Worm (Caenorhabditis elegans) whole organism, L4/young adult: ENCODE measurements around the gene air-1.

Experiments used
- W03F9.2 ChIP-seq: fragments of 150-350 bp; optimal IDR thresholded peaks from 2 replicates; lab custom pipeline; 2014; ENCODE audit warnings: missing biosample characterization, missing genetic modification characterization
- dao-5 ChIP-seq: sonication (generic microtip); optimal IDR thresholded peaks from 2 replicates; lab custom pipeline; 2016; ENCODE audit warnings: missing genotype, missing genetic modification characterization, moderate library complexity, missing compliant biosample characterization
- him-1 ChIP-seq: sonication (generic microtip); optimal IDR thresholded peaks from 2 replicates; lab custom pipeline; 2016; ENCODE audit warnings: missing genotype, missing genetic modification reagents, missing genetic modification characterization, missing compliant biosample characterization

The air-1 gene

DNA sequence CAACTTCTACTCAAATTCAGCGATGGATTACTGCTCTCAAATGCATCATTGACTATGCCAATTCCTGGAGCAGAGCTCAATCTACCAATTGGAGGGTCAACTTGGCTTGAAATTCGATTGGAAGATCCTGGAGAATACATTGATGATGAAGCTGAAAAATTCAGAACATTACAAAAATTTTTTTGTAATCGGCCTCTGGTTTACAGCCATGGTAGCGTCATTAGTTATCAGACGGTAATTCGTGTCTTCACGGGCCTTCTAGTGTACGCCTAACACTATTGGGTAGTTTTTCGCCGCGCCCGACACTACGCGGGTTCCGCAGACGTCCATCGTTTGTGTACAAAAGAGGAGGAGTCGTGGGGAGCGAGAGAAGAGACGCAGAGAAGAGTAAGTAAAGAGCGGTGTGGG is 7.4 kb downstream of the air-1 start:
- no peak for TF ChIP-seq dao-5 (tag; lab: Kevin White, UChicago)
- TF ChIP-seq W03F9.2 (tag; lab: Kevin White, UChicago), result peak; percentile 82
- peak; percentile 24 for TF ChIP-seq him-1

DNA sequence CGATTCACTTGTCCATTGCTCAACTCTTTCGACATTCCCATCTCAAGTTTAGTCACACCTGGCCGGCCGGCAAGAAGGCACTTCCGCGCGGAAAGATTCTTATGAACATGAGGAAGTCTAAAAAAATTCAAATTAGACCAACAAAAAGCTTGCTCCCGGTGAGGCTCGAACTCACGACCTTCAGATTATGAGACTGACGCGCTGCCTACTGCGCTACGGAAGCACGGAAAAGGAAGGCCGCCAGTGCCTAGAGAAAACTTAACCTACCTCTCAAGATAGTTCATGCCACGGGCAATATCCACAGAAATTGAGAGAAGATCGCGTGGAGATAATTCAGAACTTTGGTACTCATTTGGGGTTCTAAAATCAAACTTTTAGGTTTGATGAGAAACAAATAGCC is 8.8 kb downstream of the air-1 start:
- TF ChIP-seq him-1 (no peak), dao-5 (tag; lab: Kevin White, UChicago) (no peak), W03F9.2 (tag; lab: Kevin White, UChicago) (no peak)

DNA sequence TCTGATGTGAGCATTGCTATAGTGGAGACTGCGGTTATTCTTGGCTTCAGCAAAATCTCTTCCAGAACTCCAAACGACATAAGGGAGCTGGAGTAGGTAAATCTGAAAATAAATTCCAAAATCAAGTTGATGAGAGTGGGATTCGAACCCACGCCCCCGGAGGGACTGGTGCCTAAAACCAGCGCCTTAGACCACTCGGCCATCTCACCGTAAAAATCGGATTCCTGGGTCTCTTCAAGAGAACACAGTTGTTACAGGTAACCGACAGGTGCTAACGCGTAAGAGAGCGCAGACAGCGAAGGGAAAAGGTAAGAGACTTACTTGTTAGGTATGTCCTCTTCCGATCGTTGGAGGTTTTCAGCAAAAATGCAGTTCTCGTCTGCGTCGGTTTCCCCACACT is 14.0 kb downstream of the air-1 start:
- TF ChIP-seq dao-5 (tag; lab: Kevin White, UChicago) (no peak), him-1 (no peak), W03F9.2 (tag; lab: Kevin White, UChicago) (no peak)

DNA sequence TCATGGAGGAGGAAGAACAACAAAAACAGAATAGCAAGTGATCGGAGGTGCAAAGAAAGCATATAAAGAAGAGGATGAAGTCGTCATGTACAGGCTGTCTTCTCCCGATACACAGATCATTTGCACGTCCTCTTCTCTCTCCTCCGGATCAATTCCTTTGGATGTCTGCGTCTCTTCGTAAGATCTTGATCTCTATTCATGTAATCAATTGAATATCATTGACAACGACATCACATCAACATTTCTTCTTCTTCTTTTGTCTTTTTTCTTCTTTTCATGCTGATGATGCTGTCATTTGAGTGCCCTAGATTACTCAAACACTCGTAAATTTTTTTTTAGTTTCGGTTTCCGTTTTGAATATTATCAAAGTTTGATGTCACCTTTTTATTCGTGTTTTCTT is 17.0 kb downstream of the air-1 start, which contains the start of gene rol-3:
TSS of gene rol-3 (minus strand) at position 120 of the 400 bp plus-strand sequence.
- no peak for TF ChIP-seq him-1
- TF ChIP-seq dao-5 (tag; lab: Kevin White, UChicago), result no peak
- no peak for TF ChIP-seq W03F9.2 (tag; lab: Kevin White, UChicago)

DNA sequence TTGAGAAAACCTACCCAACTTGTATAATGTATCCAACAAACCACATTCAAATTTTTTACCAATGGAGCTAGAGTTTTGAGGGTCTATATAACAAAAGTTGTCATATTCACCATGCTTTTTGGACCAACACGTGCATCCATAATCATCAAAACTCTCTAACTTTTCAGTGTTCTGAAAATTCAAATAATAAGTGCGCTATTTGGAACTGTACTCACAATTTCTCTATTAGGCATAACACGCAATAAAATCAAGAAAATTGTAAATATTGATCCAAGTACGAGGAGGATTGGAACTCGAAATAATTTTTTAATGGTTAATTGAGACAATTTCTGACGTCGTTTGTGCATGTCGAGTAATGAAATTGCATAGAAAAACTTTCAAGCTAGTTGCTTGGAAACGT is 18.6 kb downstream of the air-1 start, which contains the start of gene C16D9.3:
TSS of gene C16D9.3 (minus strand) at position 101 of the 400 bp plus-strand sequence.
- no peak for TF ChIP-seq W03F9.2 (tag; lab: Kevin White, UChicago)
- no peak for TF ChIP-seq him-1
- TF ChIP-seq dao-5 (tag; lab: Kevin White, UChicago), result no peak

DNA sequence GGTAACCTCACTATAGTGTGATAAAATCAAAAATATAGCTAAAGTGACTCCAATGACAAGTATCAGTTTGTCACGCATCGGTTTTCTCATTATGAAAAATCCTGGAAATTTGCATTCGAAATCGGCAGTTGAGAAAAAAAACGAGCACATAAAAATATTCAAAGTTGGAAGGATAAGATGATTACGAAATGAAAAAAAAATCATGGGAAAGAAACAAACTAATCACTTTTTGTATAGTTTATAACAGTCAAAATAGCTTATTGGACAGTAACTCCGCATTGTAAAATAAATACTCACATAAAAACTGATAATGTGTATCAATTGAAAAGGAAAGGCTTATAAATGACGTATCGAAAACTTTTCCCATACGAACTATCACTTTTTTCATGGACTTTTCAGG is 21.5 kb downstream of the air-1 start, which contains the start of gene C16D9.4:
TSS of gene C16D9.4 (minus strand) at position 101 of the 400 bp plus-strand sequence.
- no peak for TF ChIP-seq W03F9.2 (tag; lab: Kevin White, UChicago)
- no peak for TF ChIP-seq him-1
- TF ChIP-seq dao-5 (tag; lab: Kevin White, UChicago), result no peak

DNA sequence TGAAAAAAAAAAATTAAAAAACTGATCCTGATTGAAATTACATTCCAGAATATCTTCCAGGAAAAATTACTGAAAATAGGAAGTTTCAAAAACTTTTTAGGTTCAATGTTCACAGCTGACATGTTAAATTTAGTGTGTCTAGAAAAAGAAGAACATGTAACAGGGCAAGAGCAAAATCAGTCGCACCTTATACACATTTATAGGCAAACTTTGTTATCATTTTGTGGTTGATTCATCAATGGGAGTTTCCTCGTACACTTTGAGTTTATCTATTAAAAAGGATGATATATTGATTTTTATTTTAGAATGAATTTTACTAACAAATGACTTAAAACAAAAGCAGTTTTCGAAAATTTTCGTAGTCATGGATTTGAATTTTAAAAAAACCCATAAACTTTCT is 21.9 kb downstream of the air-1 start:
- TF ChIP-seq W03F9.2 (tag; lab: Kevin White, UChicago), result no peak
- no peak for TF ChIP-seq dao-5 (tag; lab: Kevin White, UChicago)
- TF ChIP-seq him-1, result no peak

DNA sequence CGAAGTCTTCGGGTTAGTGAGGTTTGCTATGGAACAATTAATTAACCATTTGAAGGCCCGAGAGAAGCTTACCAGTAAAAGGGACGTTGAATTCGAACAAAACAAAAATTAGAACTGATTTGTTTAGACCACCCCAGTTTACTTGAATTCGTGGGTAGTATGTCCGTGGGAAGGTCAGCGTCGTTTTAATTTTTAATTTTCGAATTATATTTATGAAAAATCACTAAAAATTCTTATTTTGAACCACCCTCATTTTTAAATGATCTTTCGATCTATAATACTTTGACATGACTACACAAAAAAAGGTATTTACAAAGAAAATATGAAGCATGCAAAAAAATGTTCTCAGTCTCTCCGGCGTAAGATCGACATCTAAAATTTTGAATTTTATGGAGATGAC is 24.2 kb downstream of the air-1 start, which contains the start of gene C16D9.5:
TSS of gene C16D9.5 (minus strand) at position 101 of the 400 bp plus-strand sequence.
- no peak for TF ChIP-seq dao-5 (tag; lab: Kevin White, UChicago)
- no peak for TF ChIP-seq W03F9.2 (tag; lab: Kevin White, UChicago)
- TF ChIP-seq him-1, result no peak

DNA sequence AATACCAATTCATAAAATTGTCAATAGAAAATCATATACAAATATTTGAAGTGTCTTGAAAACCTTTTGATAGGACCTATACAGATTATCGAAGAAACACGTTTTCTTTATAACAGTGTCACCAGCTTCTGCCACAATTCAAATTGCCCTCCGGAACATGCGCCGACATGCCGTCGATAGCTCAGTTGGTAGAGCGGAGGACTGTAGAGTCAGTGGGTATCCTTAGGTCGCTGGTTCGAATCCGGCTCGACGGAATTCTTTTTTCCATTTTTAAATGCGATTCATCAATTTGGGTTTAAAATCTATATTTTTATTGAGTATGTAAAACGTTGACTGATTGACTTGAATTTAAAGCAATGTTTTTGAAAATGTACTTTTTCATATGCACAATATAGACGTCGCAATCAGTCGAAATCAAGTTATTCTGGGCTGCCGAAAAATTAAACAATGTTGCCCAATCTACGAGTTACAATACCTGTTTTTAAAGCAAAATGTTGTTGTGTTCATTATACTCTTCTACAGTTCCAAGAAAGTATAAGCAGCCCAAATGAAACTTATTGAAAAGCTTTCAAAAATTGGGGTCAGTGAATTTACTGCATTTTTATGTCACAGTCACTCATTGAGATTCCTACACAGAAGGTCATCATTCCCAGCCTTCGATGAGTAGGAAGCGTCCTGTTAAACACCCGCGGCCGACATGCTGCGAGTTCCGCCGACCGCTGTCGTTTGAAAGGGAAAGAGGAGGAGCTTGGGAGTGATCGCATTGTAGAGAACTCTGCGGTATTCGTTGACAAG is 26.2 kb downstream of the air-1 start:
- TF ChIP-seq dao-5 (tag; lab: Kevin White, UChicago) (no peak), W03F9.2 (tag; lab: Kevin White, UChicago) (peak; percentile 47), him-1 (no peak)

DNA sequence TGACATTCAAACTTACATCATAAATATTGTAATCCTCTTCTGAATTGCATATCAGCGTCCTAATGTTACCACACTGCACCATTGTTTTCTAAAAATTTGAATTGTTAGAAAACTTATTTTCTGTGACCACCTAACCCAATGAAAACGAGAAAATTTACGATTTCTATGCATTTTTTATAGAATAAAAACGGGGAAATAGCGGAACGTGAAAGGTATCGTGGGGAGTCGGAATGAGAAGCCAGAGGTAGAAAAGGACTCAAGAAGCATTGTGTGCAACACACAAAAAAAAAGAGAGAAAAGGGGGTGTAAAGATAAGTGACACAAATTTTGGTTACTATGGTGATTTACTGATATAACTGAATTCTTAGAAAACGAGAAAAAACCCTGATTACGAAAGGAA is 28.9 kb downstream of the air-1 start, which contains the start of gene C16D9.6:
TSS of gene C16D9.6 (minus strand) at position 101 of the 400 bp plus-strand sequence.
- TF ChIP-seq W03F9.2 (tag; lab: Kevin White, UChicago) (no peak), him-1 (no peak), dao-5 (tag; lab: Kevin White, UChicago) (no peak)

DNA sequence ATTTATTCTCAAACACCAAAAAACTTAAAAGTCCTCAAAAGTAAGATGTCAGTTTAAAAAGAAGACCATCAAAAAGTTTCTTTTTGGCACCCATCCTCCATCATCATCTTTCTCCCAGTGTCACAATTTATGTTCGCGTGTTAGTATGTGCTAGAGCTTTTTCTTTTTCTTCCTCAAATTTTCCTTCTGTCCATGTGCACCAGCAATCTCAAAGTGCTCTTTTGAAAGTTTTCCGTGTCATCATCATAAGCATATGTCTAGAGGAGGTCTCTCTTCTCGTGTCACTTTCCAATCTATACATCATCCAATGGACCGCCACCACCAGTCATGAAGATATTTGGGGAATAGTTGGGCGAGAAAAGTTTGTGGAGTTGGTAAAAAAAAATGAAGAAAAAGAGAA is 29.8 kb downstream of the air-1 start:
- TF ChIP-seq him-1 (no peak), W03F9.2 (tag; lab: Kevin White, UChicago) (no peak), dao-5 (tag; lab: Kevin White, UChicago) (no peak)

DNA sequence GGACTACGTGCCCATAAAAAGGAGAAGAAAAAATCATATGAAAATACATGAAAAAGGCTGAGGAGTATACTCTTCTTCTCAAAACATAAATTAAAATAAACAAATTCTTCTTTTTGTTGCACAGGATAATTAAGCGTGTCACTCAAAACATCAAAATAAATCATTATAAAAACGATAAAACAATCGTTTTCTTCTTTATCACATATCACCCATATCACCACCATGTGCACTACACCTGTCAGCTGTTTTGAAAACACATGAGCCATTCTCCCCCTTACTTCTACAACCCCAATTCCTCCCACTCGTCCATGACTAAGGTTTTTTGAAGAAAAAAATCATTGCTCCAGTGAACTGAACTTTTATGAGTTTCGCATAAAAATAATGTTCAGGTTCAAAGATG is 31.2 kb downstream of the air-1 start:
- TF ChIP-seq him-1 (no peak), W03F9.2 (tag; lab: Kevin White, UChicago) (no peak), dao-5 (tag; lab: Kevin White, UChicago) (no peak)

DNA sequence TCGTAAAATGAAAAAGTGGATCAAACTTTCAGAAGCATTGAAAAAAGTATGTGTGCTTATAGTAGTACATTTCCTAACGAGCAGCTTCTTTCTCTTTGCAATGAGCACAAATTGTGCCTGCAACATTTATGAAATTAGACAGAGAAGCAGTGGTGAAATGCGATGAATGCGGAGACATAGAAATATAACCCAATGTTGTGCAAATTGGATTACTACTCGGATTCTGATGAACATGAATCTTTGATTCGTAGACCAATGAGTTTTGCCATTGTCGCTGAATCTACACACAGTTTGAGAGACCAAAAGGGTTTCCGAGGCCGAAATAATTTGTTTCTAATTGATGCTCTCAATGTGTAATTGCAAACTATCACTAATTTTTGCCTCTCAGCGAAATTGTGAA is 32.7 kb downstream of the air-1 start:
- TF ChIP-seq dao-5 (tag; lab: Kevin White, UChicago) (no peak), him-1 (no peak), W03F9.2 (tag; lab: Kevin White, UChicago) (no peak)

DNA sequence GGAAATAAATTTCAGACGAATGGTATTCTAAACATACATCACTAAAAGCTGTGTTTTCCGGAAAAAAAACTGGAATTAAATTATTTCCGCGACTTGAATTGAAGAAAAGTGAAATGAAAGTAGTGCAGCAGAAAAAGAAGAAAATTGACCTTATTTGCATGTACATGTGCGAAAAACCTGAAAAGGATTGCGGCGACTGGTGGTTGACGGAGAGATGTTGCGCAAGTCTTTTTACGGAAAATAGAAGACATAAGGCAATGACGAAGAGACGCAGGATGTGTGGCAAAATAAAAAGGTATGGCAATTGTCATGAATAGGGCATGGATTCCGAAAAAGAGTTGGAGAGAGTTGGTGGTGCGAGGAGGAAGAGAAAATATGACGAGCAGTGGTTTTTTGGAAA is 33.7 kb downstream of the air-1 start:
- TF ChIP-seq him-1 (no peak), dao-5 (tag; lab: Kevin White, UChicago) (no peak), W03F9.2 (tag; lab: Kevin White, UChicago) (no peak)
